Fruit fly (Drosophila melanogaster) whole organism, embryonic: ENCODE data around the gene Lip3.

Source experiments
- Antp ChIP-seq: fragments of 200-800 bp; sonication (Bioruptor generic); optimal IDR thresholded peaks from 3 replicates; lab custom pipeline; 2016; ENCODE audit warnings: missing biosample characterization, missing genetic modification characterization
- CG10147 ChIP-seq: fragments of 200-800 bp; sonication (Bioruptor generic); optimal IDR thresholded peaks from 2 replicates; lab custom pipeline; 2019; ENCODE audit warnings: missing biosample characterization, mild to moderate bottlenecking, missing genetic modification characterization, moderate library complexity
- CG10543 ChIP-seq: fragments of 200-800 bp; sonication (Bioruptor generic); optimal IDR thresholded peaks from 3 replicates; lab custom pipeline; 2017; ENCODE audit warnings: missing biosample characterization, mild to moderate bottlenecking, missing genetic modification characterization, moderate library complexity
- CG11723 ChIP-seq: fragments of 200-800 bp; sonication (Bioruptor generic); optimal IDR thresholded peaks from 2 replicates; lab custom pipeline; 2017; ENCODE audit warnings: missing biosample characterization, mild to moderate bottlenecking, missing genetic modification characterization
- CG12659 ChIP-seq: fragments of 200-800 bp; sonication (Bioruptor generic); optimal IDR thresholded peaks from 3 replicates; lab custom pipeline; 2017; ENCODE audit warnings: mild to moderate bottlenecking, missing biosample characterization, missing genetic modification reagents, missing genetic modification characterization
- CG13123 ChIP-seq: fragments of 200-800 bp; sonication (Bioruptor generic); optimal IDR thresholded peaks from 2 replicates; lab custom pipeline; 2016; ENCODE audit warnings: missing biosample characterization, missing genetic modification characterization
- CG13424 ChIP-seq: fragments of 200-800 bp; sonication (Bioruptor generic); optimal IDR thresholded peaks from 2 replicates; lab custom pipeline; 2019; ENCODE audit warnings: missing biosample characterization, mild to moderate bottlenecking, missing genetic modification characterization, moderate library complexity
- CG13775 ChIP-seq: fragments of 200-800 bp; sonication (Bioruptor generic); optimal IDR thresholded peaks from 3 replicates; lab custom pipeline; 2017; ENCODE audit warnings: missing biosample characterization, mild to moderate bottlenecking, missing genetic modification characterization
- CG15514 ChIP-seq: fragments of 200-800 bp; sonication (Bioruptor generic); optimal IDR thresholded peaks from 3 replicates; lab custom pipeline; 2017; ENCODE audit warnings: missing biosample characterization, missing genetic modification characterization, mild to moderate bottlenecking, moderate library complexity, missing genetic modification reagents
- CG15601 ChIP-seq: fragments of 200-800 bp; sonication (Bioruptor generic); optimal IDR thresholded peaks from 3 replicates; lab custom pipeline; 2019; ENCODE audit warnings: missing biosample characterization, mild to moderate bottlenecking, missing genetic modification characterization, moderate library complexity
- CG16863 ChIP-seq: fragments of 200-800 bp; sonication (Bioruptor generic); optimal IDR thresholded peaks from 3 replicates; lab custom pipeline; 2016; ENCODE audit warnings: missing biosample characterization, missing genetic modification characterization
- CG17802 ChIP-seq: fragments of 200-800 bp; sonication (Bioruptor generic); optimal IDR thresholded peaks from 2 replicates; lab custom pipeline; 2018; ENCODE audit warnings: missing biosample characterization, mild to moderate bottlenecking, missing genetic modification characterization, moderate library complexity
- CG18011 ChIP-seq: fragments of 200-800 bp; sonication (Bioruptor generic); optimal IDR thresholded peaks from 2 replicates; lab custom pipeline; 2017; ENCODE audit warnings: missing biosample characterization, missing genetic modification characterization, mild to moderate bottlenecking, moderate library complexity, missing genotype
- CG31441 ChIP-seq: fragments of 200-800 bp; sonication (Bioruptor generic); IDR thresholded peaks from 2 replicates; pipeline ENCODE4 v1.3.6; 2022; ENCODE audit warnings: missing biosample characterization, missing genetic modification characterization
- CG32767 ChIP-seq: fragments of 200-800 bp; sonication (Bioruptor generic); IDR thresholded peaks from 2 replicates; pipeline ENCODE4 v1.3.6; 2022; ENCODE audit warnings: missing biosample characterization, missing genetic modification characterization
- CG3281 ChIP-seq: fragments of 200-800 bp; sonication (Bioruptor generic); optimal IDR thresholded peaks from 3 replicates; lab custom pipeline; 2017; ENCODE audit warnings: missing biosample characterization, mild to moderate bottlenecking, missing genetic modification characterization
- CG6175 ChIP-seq: fragments of 200-800 bp; sonication (Bioruptor generic); IDR thresholded peaks from 3 replicates; pipeline ENCODE4 v1.3.6; 2022; ENCODE audit warnings: missing biosample characterization, missing genetic modification characterization
- CG6654 ChIP-seq: fragments of 200-800 bp; sonication (Bioruptor generic); optimal IDR thresholded peaks from 2 replicates; lab custom pipeline; 2017; ENCODE audit warnings: missing biosample characterization, mild to moderate bottlenecking, missing genetic modification characterization
- CG6765 ChIP-seq: fragments of 200-800 bp; sonication (Bioruptor generic); optimal IDR thresholded peaks from 3 replicates; lab custom pipeline; 2017; ENCODE audit warnings: missing biosample characterization, mild to moderate bottlenecking, missing genetic modification characterization
- CG7786 ChIP-seq: fragments of 200-800 bp; sonication (Bioruptor generic); optimal IDR thresholded peaks from 2 replicates; lab custom pipeline; 2016; ENCODE audit warnings: missing biosample characterization, missing genetic modification characterization
- CG7928 ChIP-seq: fragments of 200-800 bp; sonication (Bioruptor generic); optimal IDR thresholded peaks from 2 replicates; lab custom pipeline; 2017; ENCODE audit warnings: missing biosample characterization, mild to moderate bottlenecking, missing genetic modification characterization
- CoRest ChIP-seq: fragments of 200-800 bp; sonication (Bioruptor generic); optimal IDR thresholded peaks from 3 replicates; lab custom pipeline; 2018; ENCODE audit warnings: missing biosample characterization, mild to moderate bottlenecking, missing genetic modification characterization, moderate library complexity
- D19A ChIP-seq: fragments of 200-800 bp; optimal IDR thresholded peaks from 3 replicates; lab custom pipeline; 2019; ENCODE audit warnings: missing biosample characterization, mild to moderate bottlenecking, missing genetic modification characterization, moderate library complexity
- Dek ChIP-seq: fragments of 200-800 bp; sonication (Bioruptor generic); optimal IDR thresholded peaks from 3 replicates; lab custom pipeline; 2019; ENCODE audit warnings: missing biosample characterization, mild to moderate bottlenecking, missing genetic modification characterization, moderate library complexity
- Dfd ChIP-seq, 2 experiments: fragments of >200 bp; optimal IDR thresholded peaks; 2 replicates each; lab custom pipeline; 2017; ENCODE audit warnings: missing biosample characterization in 2 of 2, missing genetic modification characterization in 2 of 2
- Dref ChIP-seq: fragments of 200-800 bp; sonication (Bioruptor generic); IDR thresholded peaks from 2 replicates; pipeline ENCODE4 v1.3.6; 2022; ENCODE audit warnings: missing biosample characterization, missing genetic modification characterization
- ERR ChIP-seq: fragments of 200-800 bp; sonication (Bioruptor generic); optimal IDR thresholded peaks from 2 replicates; lab custom pipeline; 2016; ENCODE audit warnings: missing biosample characterization, missing genetic modification characterization
- GATAe ChIP-seq: fragments of 200-800 bp; sonication (Bioruptor generic); conservative IDR thresholded peaks from 2 replicates; pipeline ENCODE4 v1.3.6; 2022; ENCODE audit warnings: missing biosample characterization, missing genetic modification characterization
- Gug ChIP-seq: fragments of 200-800 bp; sonication (Bioruptor generic); IDR thresholded peaks from 4 replicates; pipeline ENCODE4 v1.3.6; 2022; ENCODE audit warnings: missing biosample characterization, missing genetic modification characterization
- HmgD ChIP-seq: fragments of 200-800 bp; sonication (Bioruptor generic); optimal IDR thresholded peaks from 3 replicates; lab custom pipeline; 2016; ENCODE audit warnings: missing biosample characterization, missing genetic modification characterization
- Kr ChIP-seq: fragments of 200-800 bp; sonication (Bioruptor generic); optimal IDR thresholded peaks from 2 replicates; lab custom pipeline; 2017; ENCODE audit warnings: missing biosample characterization, mild to moderate bottlenecking, missing genetic modification characterization
- Meics ChIP-seq: fragments of 200-800 bp; sonication (Bioruptor generic); optimal IDR thresholded peaks from 2 replicates; lab custom pipeline; 2017; ENCODE audit warnings: missing biosample characterization, mild to moderate bottlenecking, missing genetic modification characterization
- Neu2 ChIP-seq: fragments of 200-800 bp; sonication (Bioruptor generic); optimal IDR thresholded peaks from 3 replicates; lab custom pipeline; 2016; ENCODE audit warnings: missing biosample characterization, missing genetic modification characterization, borderline replicate concordance
- PHDP ChIP-seq: fragments of 200-800 bp; sonication (Bioruptor generic); optimal IDR thresholded peaks from 3 replicates; lab custom pipeline; 2018; ENCODE audit warnings: missing biosample characterization, mild to moderate bottlenecking, missing genetic modification characterization, moderate library complexity
- Stat92E ChIP-seq, 3 experiments: fragments of >200 bp in 2 of 3; fragments of 200-800 bp in 1 of 3; sonication (Bioruptor generic) in 1 of 3; optimal IDR thresholded peaks; 2 replicates each; lab custom pipeline; 2017 to 2019; ENCODE audit warnings: missing biosample characterization in 3 of 3, missing genetic modification characterization in 3 of 3, mild to moderate bottlenecking in 1 of 3, moderate library complexity in 1 of 3
- TFAM ChIP-seq: fragments of 200-800 bp; sonication (Bioruptor generic); optimal IDR thresholded peaks from 2 replicates; lab custom pipeline; 2017; ENCODE audit warnings: missing biosample characterization, missing genetic modification characterization, inconsistent platforms
- cad ChIP-seq: fragments of >200 bp; optimal IDR thresholded peaks from 2 replicates; lab custom pipeline; 2017; ENCODE audit warnings: missing biosample characterization, missing genetic modification characterization
- da ChIP-seq: fragments of 200-800 bp; sonication (Bioruptor generic); optimal IDR thresholded peaks from 2 replicates; lab custom pipeline; 2016; ENCODE audit warnings: missing biosample characterization, missing genetic modification characterization
- grau ChIP-seq: fragments of 200-800 bp; optimal IDR thresholded peaks from 3 replicates; lab custom pipeline; 2019; ENCODE audit warnings: missing biosample characterization, mild to moderate bottlenecking, missing genetic modification characterization, moderate library complexity
- jumu ChIP-seq: fragments of 200-800 bp; sonication (Bioruptor generic); optimal IDR thresholded peaks from 3 replicates; lab custom pipeline; 2016; ENCODE audit warnings: missing biosample characterization, missing genetic modification characterization
- kah ChIP-seq: fragments of 200-800 bp; sonication (Bioruptor generic); optimal IDR thresholded peaks from 2 replicates; lab custom pipeline; 2018; ENCODE audit warnings: missing biosample characterization, mild to moderate bottlenecking, missing genetic modification characterization
- lab ChIP-seq: fragments of 200-800 bp; sonication (Bioruptor generic); optimal IDR thresholded peaks from 3 replicates; lab custom pipeline; 2017; ENCODE audit warnings: missing biosample characterization, missing genetic modification characterization, mild to moderate bottlenecking, moderate library complexity, missing genetic modification reagents
- wdn ChIP-seq: fragments of 200-800 bp; sonication (Bioruptor generic); IDR thresholded peaks from 2 replicates; pipeline ENCODE4 v1.3.6; 2022; ENCODE audit warnings: missing biosample characterization, missing genetic modification characterization
- wek ChIP-seq: fragments of 200-800 bp; sonication (Bioruptor generic); optimal IDR thresholded peaks from 3 replicates; lab custom pipeline; 2018; ENCODE audit warnings: missing biosample characterization, mild to moderate bottlenecking, missing genetic modification characterization, moderate library complexity

Lip3 gene

DNA sequence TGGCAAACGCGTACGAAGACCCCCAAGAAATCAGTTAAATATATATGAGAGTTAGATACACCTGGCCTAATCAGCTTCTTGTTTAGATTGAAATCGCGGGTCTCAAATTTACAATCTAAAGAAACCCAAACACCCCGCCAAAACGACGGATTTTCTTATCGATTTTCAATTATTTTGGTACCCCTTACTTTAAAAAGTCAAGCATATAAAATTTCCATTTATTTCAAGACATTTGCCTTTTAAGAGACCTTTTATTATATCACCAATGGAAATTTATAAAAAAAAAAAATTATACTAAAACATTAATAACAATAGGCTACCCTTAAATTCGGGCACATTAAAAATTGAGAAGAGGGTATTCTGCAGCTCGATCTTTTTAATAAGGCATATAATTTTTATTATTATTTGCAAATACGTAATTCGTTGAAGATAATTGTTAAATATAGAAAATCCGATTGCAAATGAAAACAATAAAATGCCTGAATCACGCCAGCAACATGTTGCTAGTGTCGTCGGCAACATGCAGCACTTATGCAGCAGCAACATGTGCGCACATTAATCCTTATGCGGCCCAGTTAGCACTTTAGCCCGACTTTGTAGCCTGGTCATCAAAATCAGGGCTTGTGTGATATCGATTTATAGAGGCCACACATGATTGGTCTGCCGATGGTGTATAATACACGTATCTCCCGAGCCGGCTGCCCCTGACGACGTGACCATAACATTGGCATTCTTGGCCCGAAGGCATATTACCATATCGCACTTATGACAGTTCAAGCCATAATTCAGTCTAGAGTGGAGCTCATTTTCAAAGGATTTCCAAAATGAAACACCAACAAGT, at the start of gene Lip3, which contains the start of gene CG34309 (continued):
- TF ChIP-seq CG18011 (GFP tag; lab: Kevin White, UChicago) = no peak
- TF ChIP-seq CG6175 = no peak
- TF ChIP-seq jumu (GFP tag; lab: Kevin White, UChicago) = no peak
- TF ChIP-seq CG31441 (GFP tag; lab: Robert Waterston, UW) = no peak
- 0 out of 2 replicates have a peak, but pooled peaks have one; percentile 18 for TF ChIP-seq wdn (GFP tag; lab: Robert Waterston, UW)
- no peak for TF ChIP-seq CG17802 (tag; lab: Kevin White, UChicago)
- TF ChIP-seq kah = no peak
- TF ChIP-seq CG6654 (GFP tag; lab: Kevin White, UChicago) = no peak
- TF ChIP-seq cad (GFP tag; lab: Kevin White, UChicago) = no peak
- no peak for TF ChIP-seq Stat92E (GFP tag; optimal IDR thresholded peaks at IDR 0.05; lab: Kevin White, UChicago)
- no peak for TF ChIP-seq CoRest (tag; lab: Kevin White, UChicago)
- TF ChIP-seq CG6765 (GFP tag; lab: Kevin White, UChicago) = no peak
- TF ChIP-seq Neu2 (GFP tag; lab: Kevin White, UChicago) = no peak
- TF ChIP-seq CG7928 (GFP tag; lab: Kevin White, UChicago) = no peak
- no peak for TF ChIP-seq CG13123 (GFP tag; lab: Kevin White, UChicago)
- TF ChIP-seq wek (GFP tag; lab: Kevin White, UChicago) = no peak
- TF ChIP-seq TFAM (GFP tag; lab: Kevin White, UChicago) = no peak
- no peak for TF ChIP-seq da (GFP tag; lab: Kevin White, UChicago)
- no peak for TF ChIP-seq CG10543 (GFP tag; lab: Kevin White, UChicago)
- TF ChIP-seq D19A = no peak
- no peak for TF ChIP-seq CG12659
- TF ChIP-seq Dfd (GFP tag; optimal IDR thresholded peaks at IDR 0.05; lab: Kevin White, UChicago) = no peak
- peak; percentile 17 for TF ChIP-seq Dek (tag; lab: Kevin White, UChicago)
- no peak for TF ChIP-seq Dref (GFP tag; lab: Robert Waterston, UW)
- no peak for TF ChIP-seq CG10147 (GFP tag; lab: Kevin White, UChicago)
- peak; percentile 8 for TF ChIP-seq grau (tag; lab: Kevin White, UChicago)
- TF ChIP-seq GATAe (GFP tag; lab: Robert Waterston, UW) = no peak
- peak; percentile 12 for TF ChIP-seq Meics (GFP tag; lab: Kevin White, UChicago)
- TF ChIP-seq CG15514 = no peak
- no peak for TF ChIP-seq ERR (GFP tag; lab: Kevin White, UChicago)
- TF ChIP-seq Antp (GFP tag; lab: Kevin White, UChicago) = no peak
- TF ChIP-seq CG13775 (GFP tag; lab: Kevin White, UChicago) = no peak
- TF ChIP-seq Gug (GFP tag; lab: Robert Waterston, UW) = no peak
- TF ChIP-seq PHDP (tag; lab: Kevin White, UChicago) = no peak
- no peak for TF ChIP-seq Kr (GFP tag; lab: Kevin White, UChicago)
- TF ChIP-seq CG32767 (GFP tag; lab: Robert Waterston, UW) = no peak
- no peak for TF ChIP-seq HmgD (GFP tag; lab: Kevin White, UChicago)
- no peak for TF ChIP-seq CG7786 (GFP tag; lab: Kevin White, UChicago)
- no peak for TF ChIP-seq CG11723 (GFP tag; lab: Kevin White, UChicago)
- no peak for TF ChIP-seq CG13424 (tag; lab: Kevin White, UChicago)
- no peak for TF ChIP-seq CG15601 (tag; lab: Kevin White, UChicago)
- no peak for TF ChIP-seq CG16863 (GFP tag; lab: Kevin White, UChicago)
- TF ChIP-seq CG3281 (GFP tag; lab: Kevin White, UChicago) = peak; percentile 2
- TF ChIP-seq lab (GFP tag; lab: Kevin White, UChicago) = no peak
